Worm (Caenorhabditis elegans): Measurements from ENCODE around the gene Y49E10.4.
A peak's percentile ranks its signal among the peaks of the same experiment; 100 is the strongest.

Gene Y49E10.4

ce11 chrIII:12351301-12351700 is 32.3 kb downstream of the Y49E10.4 start, which contains the start of the genes pph-4.1 and Y75B8A.31 (continued):
- TF ChIP-seq F16B12.6 (tag; optimal IDR thresholded peaks at IDR 0.05), result peak; percentile 64
- TF ChIP-seq tbx-2 (tag; optimal IDR thresholded peaks at IDR 0.05), result peak; percentile 92
- peak in 1 of 2 experiments; percentile 64 for TF ChIP-seq mdl-1 (tag; optimal IDR thresholded peaks at IDR 0.05)
- no peak for TF ChIP-seq nhr-84 (tag; optimal IDR thresholded peaks at IDR 0.05)
- peak; percentile 91 for TF ChIP-seq unc-130 (tag; optimal IDR thresholded peaks at IDR 0.05)
- no peak for TF ChIP-seq lin-14 (GFP tag; optimal IDR thresholded peaks at IDR 0.05)
- peak; percentile 90 for TF ChIP-seq fkh-8 (tag; optimal IDR thresholded peaks at IDR 0.05)
- peak; percentile 73 to 83 (median 75) for TF ChIP-seq dpl-1 (GFP tag; optimal IDR thresholded peaks at IDR 0.05)
- no peak for TF ChIP-seq hlh-17 (GFP tag; optimal IDR thresholded peaks at IDR 0.05; ENCODE audit: borderline replicate concordance)
- TF ChIP-seq nhr-90 (tag; optimal IDR thresholded peaks at IDR 0.05; ENCODE audit: poor library complexity), result peak; percentile 93
- peak; percentile 55 for TF ChIP-seq C16A3.4 (tag; optimal IDR thresholded peaks at IDR 0.05)
- TF ChIP-seq nhr-47 (tag; optimal IDR thresholded peaks at IDR 0.05), result peak; percentile 91
- no peak for TF ChIP-seq sptf-1 (tag; optimal IDR thresholded peaks at IDR 0.05)
- peak; percentile 73 for TF ChIP-seq C04F5.9 (tag; optimal IDR thresholded peaks at IDR 0.05)
- TF ChIP-seq grh-1 (GFP tag; IDR thresholded peaks at IDR 0.05), result peak; percentile 46; the same call in 1 of the 2 replicates
- TF ChIP-seq mef-2 (tag; optimal IDR thresholded peaks at IDR 0.05), result no peak
- TF ChIP-seq zip-4 (GFP tag; optimal IDR thresholded peaks at IDR 0.05), result peak; percentile 1
- peak; percentile 69 for TF ChIP-seq lin-39 (tag; optimal IDR thresholded peaks at IDR 0.05)
- peak; percentile 21 for TF ChIP-seq hpl-2 (GFP tag; optimal IDR thresholded peaks at IDR 0.05)
- peak; percentile 59 for TF ChIP-seq snpc-4 (tag; optimal IDR thresholded peaks at IDR 0.05)
- TF ChIP-seq C34B4.2 (tag; optimal IDR thresholded peaks at IDR 0.05), result no peak
- no peak for TF ChIP-seq lir-3 (tag; optimal IDR thresholded peaks at IDR 0.05; ENCODE audit: poor library complexity)
- TF ChIP-seq zag-1 (tag; optimal IDR thresholded peaks at IDR 0.05), result no peak
- peak; percentile 44 for TF ChIP-seq elt-2 (tag; optimal IDR thresholded peaks at IDR 0.05)
- no peak for TF ChIP-seq fos-1 (tag; optimal IDR thresholded peaks at IDR 0.05)
- peak in 1 of 6 experiments; percentile 72 for TF ChIP-seq elt-3 (tag; optimal IDR thresholded peaks at IDR 0.05)
- no peak for TF ChIP-seq unc-62 (GFP tag; optimal IDR thresholded peaks at IDR 0.05)
- no peak for TF ChIP-seq ces-1 (GFP tag; optimal IDR thresholded peaks at IDR 0.05)
- TF ChIP-seq rnt-1 (tag; optimal IDR thresholded peaks at IDR 0.05), result peak; percentile 98
- TF ChIP-seq nhr-85 (tag), result peak; percentile 94
- no peak for TF ChIP-seq nhr-76 (tag; optimal IDR thresholded peaks at IDR 0.05)
- TF ChIP-seq unc-98 (GFP tag; IDR thresholded peaks at IDR 0.05), result peak; percentile 85
- peak; percentile 92 for TF ChIP-seq ceh-90 (tag; optimal IDR thresholded peaks at IDR 0.05)
- TF ChIP-seq efl-1 (optimal IDR thresholded peaks at IDR 0.05), result peak; percentile 80 to 83
- TF ChIP-seq efl-1 (GFP tag; optimal IDR thresholded peaks at IDR 0.05 in 1 of 2), result peak; percentile 79 to 97
- TF ChIP-seq ceh-88 (GFP tag; IDR thresholded peaks at IDR 0.05), result 0 out of 2 replicates have a peak, but pooled peaks have one; percentile 14
- peak; percentile 73 for TF ChIP-seq blmp-1 (tag; optimal IDR thresholded peaks at IDR 0.05)
- no peak for TF ChIP-seq ceh-63 (GFP tag; optimal IDR thresholded peaks at IDR 0.05)
- TF ChIP-seq vab-15 (tag; optimal IDR thresholded peaks at IDR 0.05), result peak; percentile 44
- TF ChIP-seq ceh-8 (GFP tag; optimal IDR thresholded peaks at IDR 0.05), result no peak
- peak; percentile 60 for TF ChIP-seq sup-37 (GFP tag; optimal IDR thresholded peaks at IDR 0.05)
- TF ChIP-seq fkh-4 (tag; optimal IDR thresholded peaks at IDR 0.05; ENCODE audit: borderline replicate concordance), result peak; percentile 83
- no peak for TF ChIP-seq fkh-10 (GFP tag; optimal IDR thresholded peaks at IDR 0.05)
- TF ChIP-seq xbp-1 (tag; optimal IDR thresholded peaks at IDR 0.05), result peak; percentile 89
- peak; percentile 86 to 89 for TF ChIP-seq lsy-2 (tag; optimal IDR thresholded peaks at IDR 0.05)
- peak; percentile 80 for TF ChIP-seq sox-4 (tag; optimal IDR thresholded peaks at IDR 0.05)
- TF ChIP-seq snu-23 (GFP tag; optimal IDR thresholded peaks at IDR 0.05), result peak; percentile 92
- TF ChIP-seq lin-13 (GFP tag; optimal IDR thresholded peaks at IDR 0.05), result peak; percentile 87
- peak; percentile 96 for TF ChIP-seq lin-15B (tag; optimal IDR thresholded peaks at IDR 0.05)
- peak; percentile 92 for TF ChIP-seq mep-1 (tag; optimal IDR thresholded peaks at IDR 0.05)
- TF ChIP-seq nhr-20 (tag; optimal IDR thresholded peaks at IDR 0.05), result peak; percentile 88
- peak; percentile 78 to 80 for TF ChIP-seq lin-35 (GFP tag; optimal IDR thresholded peaks at IDR 0.05)
- no peak for TF ChIP-seq aly-2 (tag; optimal IDR thresholded peaks at IDR 0.05)

All from whole organism, L1 larva.